Fruit fly (Drosophila melanogaster): ENCODE data around the gene Hmgcr.

Hmgcr gene

dm6 chr3R:23725711-23726349, 7.3 kb upstream of the Hmgcr start (continued):
- TF ChIP-seq CG32767 (GFP tag; IDR thresholded peaks at IDR 0.05) (0 out of 2 replicates have a peak, but pooled peaks have one; percentile 14), Dfd (GFP tag; optimal IDR thresholded peaks at IDR 0.05) (no peak), CG17361 (GFP tag; IDR thresholded peaks at IDR 0.05) (no peak), cg (GFP tag; optimal IDR thresholded peaks at IDR 0.05) (peak; percentile 44), ci (GFP tag; IDR thresholded peaks at IDR 0.05) (peak; percentile 50; the same call in 2 of the 3 replicates), fd3F (GFP tag; optimal IDR thresholded peaks at IDR 0.05) (no peak), Lhr (GFP tag; optimal IDR thresholded peaks at IDR 0.05) (no peak), Ets65A (GFP tag) (no peak), CG1832 (GFP tag; optimal IDR thresholded peaks at IDR 0.05) (no peak), nerfin-1 (tag; optimal IDR thresholded peaks at IDR 0.05) (no peak), CG30020 (tag; optimal IDR thresholded peaks at IDR 0.05) (no peak), Gug (GFP tag; IDR thresholded peaks at IDR 0.05) (no peak), nom (GFP tag; optimal IDR thresholded peaks at IDR 0.05) (no peak), CG1233 (GFP tag; optimal IDR thresholded peaks at IDR 0.05) (peak; percentile 21), chinmo (GFP tag; IDR thresholded peaks at IDR 0.05; ENCODE audit: partially characterized antibody) (0 out of 4 replicates have a peak, but pooled peaks have one; percentile 32), CG2199 (GFP tag; IDR thresholded peaks at IDR 0.05) (no peak), CG33557 (GFP tag; optimal IDR thresholded peaks at IDR 0.05) (no peak), Asciz (GFP tag; optimal IDR thresholded peaks at IDR 0.05) (peak; percentile 45), CG9727 (GFP tag; optimal IDR thresholded peaks at IDR 0.05) (peak; percentile 13), Hmr (GFP tag; optimal IDR thresholded peaks at IDR 0.05) (peak; percentile 53), CG2120 (GFP tag; optimal IDR thresholded peaks at IDR 0.05) (peak; percentile 33), zfh1 (GFP tag; IDR thresholded peaks at IDR 0.05) (no peak), CG15696 (tag; optimal IDR thresholded peaks at IDR 0.05) (no peak), CG13775 (GFP tag; optimal IDR thresholded peaks at IDR 0.05) (peak; percentile 11), phol (tag; optimal IDR thresholded peaks at IDR 0.05) (no peak), sqz (GFP tag; optimal IDR thresholded peaks at IDR 0.05) (peak; percentile 78), trem (tag; optimal IDR thresholded peaks at IDR 0.05) (no peak), ind (GFP tag; optimal IDR thresholded peaks at IDR 0.05) (no peak), HmgZ (tag; optimal IDR thresholded peaks at IDR 0.05) (peak; percentile 68), Trl (optimal IDR thresholded peaks at IDR 0.05) (peak in 1 of 2 experiments; percentile 1), Trl (GFP tag; optimal IDR thresholded peaks at IDR 0.05) (no peak), Doc3 (GFP tag; IDR thresholded peaks at IDR 0.05; ENCODE audit: partially characterized antibody) (no peak), sens (GFP tag) (peak; percentile 66), CG13894 (tag; optimal IDR thresholded peaks at IDR 0.05) (peak; percentile 93), CG11696 (GFP tag; IDR thresholded peaks at IDR 0.05) (no peak), Scr (GFP tag; IDR thresholded peaks at IDR 0.05; ENCODE audit: partially characterized antibody) (peak; percentile 21; the same call in 1 of the 2 replicates), D (optimal IDR thresholded peaks at IDR 0.05) (no peak), D (GFP tag; optimal IDR thresholded peaks at IDR 0.05) (no peak), lola (GFP tag; optimal IDR thresholded peaks at IDR 0.05) (no peak), CG2202 (tag; optimal IDR thresholded peaks at IDR 0.05) (no peak), cwo (GFP tag; optimal IDR thresholded peaks at IDR 0.05) (peak; percentile 49), CG16813 (GFP tag; IDR thresholded peaks at IDR 0.05; ENCODE audit: partially characterized antibody) (no peak), CG7839 (tag; optimal IDR thresholded peaks at IDR 0.05) (no peak), CG12236 (GFP tag; optimal IDR thresholded peaks at IDR 0.05) (no peak), CG17912 (GFP tag; optimal IDR thresholded peaks at IDR 0.05) (no peak), Stat92E (GFP tag; optimal IDR thresholded peaks at IDR 0.05) (no peak), pfk (GFP tag; optimal IDR thresholded peaks at IDR 0.05) (peak; percentile 34), lov (optimal IDR thresholded peaks at IDR 0.05) (no peak), lov (GFP tag; IDR thresholded peaks at IDR 0.05) (no peak)
